Fruit fly (Drosophila melanogaster) whole organism, prepupa: ENCODE measurements around the gene mRpS2.

ENCODE experiments used
- CG10631 ChIP-seq: fragments of 200-800 bp; sonication (Bioruptor generic); optimal IDR thresholded peaks from 2 replicates; lab custom pipeline; 2016; ENCODE audit warnings: missing biosample characterization, missing genetic modification characterization
- CG10669 ChIP-seq: fragments of 200-800 bp; sonication (Bioruptor generic); optimal IDR thresholded peaks from 3 replicates; lab custom pipeline; 2018; ENCODE audit warnings: missing biosample characterization, mild to moderate bottlenecking, missing genetic modification characterization, moderate library complexity
- CG11294 ChIP-seq: fragments of 200-800 bp; sonication (Bioruptor generic); IDR thresholded peaks from 2 replicates; pipeline ENCODE4 v1.3.6; 2022; ENCODE audit warnings: missing biosample characterization, missing genetic modification characterization
- CG11762 ChIP-seq: fragments of 200-800 bp; sonication (Bioruptor generic); optimal IDR thresholded peaks from 3 replicates; lab custom pipeline; 2016; ENCODE audit warnings: missing biosample characterization, missing genetic modification characterization; ENCODE audit not compliant: insufficient read depth
- CG15336 ChIP-seq: fragments of 200-800 bp; sonication (Bioruptor generic); IDR thresholded peaks from 2 replicates; pipeline ENCODE4 v1.3.6; 2022; ENCODE audit warnings: missing biosample characterization, missing genetic modification characterization
- CG1621 ChIP-seq: fragments of 200-800 bp; sonication (Bioruptor generic); optimal IDR thresholded peaks from 3 replicates; lab custom pipeline; 2018; ENCODE audit warnings: missing biosample characterization, mild to moderate bottlenecking, missing genetic modification characterization
- CG16779 ChIP-seq: fragments of 200-800 bp; sonication (Bioruptor generic); optimal IDR thresholded peaks from 3 replicates; lab custom pipeline; 2017; ENCODE audit warnings: missing biosample characterization, mild to moderate bottlenecking, missing genetic modification characterization
- CG3032 ChIP-seq: fragments of 200-800 bp; optimal IDR thresholded peaks from 2 replicates; lab custom pipeline; 2019; ENCODE audit warnings: missing biosample characterization, mild to moderate bottlenecking, missing genetic modification characterization, moderate library complexity
- CG32006 ChIP-seq: fragments of 200-800 bp; sonication (Bioruptor generic); optimal IDR thresholded peaks from 3 replicates; lab custom pipeline; 2017; ENCODE audit warnings: missing biosample characterization, mild to moderate bottlenecking, missing genetic modification characterization
- CG3919 ChIP-seq: fragments of 200-800 bp; sonication (Bioruptor generic); optimal IDR thresholded peaks from 3 replicates; lab custom pipeline; 2016; ENCODE audit warnings: missing biosample characterization, missing genetic modification characterization
- CG6163 ChIP-seq: fragments of 200-800 bp; sonication (Bioruptor generic); IDR thresholded peaks from 3 replicates; pipeline ENCODE4 v1.3.6; 2022; ENCODE audit warnings: missing biosample characterization, missing genetic modification characterization
- CG6276 ChIP-seq: fragments of 200-800 bp; sonication (Bioruptor generic); optimal IDR thresholded peaks from 2 replicates; lab custom pipeline; 2017; ENCODE audit warnings: missing biosample characterization, mild to moderate bottlenecking, missing genetic modification characterization
- CG6792 ChIP-seq: fragments of 200-800 bp; sonication (Bioruptor generic); optimal IDR thresholded peaks from 3 replicates; lab custom pipeline; 2016; ENCODE audit warnings: missing biosample characterization, missing genetic modification characterization
- CG6808 ChIP-seq: fragments of 200-800 bp; sonication (Bioruptor generic); optimal IDR thresholded peaks from 3 replicates; lab custom pipeline; 2017; ENCODE audit warnings: missing biosample characterization, missing genetic modification characterization, mild to moderate bottlenecking, moderate library complexity, missing genetic modification reagents
- CG6854 ChIP-seq: fragments of 200-800 bp; sonication (Bioruptor generic); optimal IDR thresholded peaks from 2 replicates; lab custom pipeline; 2017; ENCODE audit warnings: missing biosample characterization, mild to moderate bottlenecking, missing genetic modification characterization
- CG8632 ChIP-seq: fragments of 200-800 bp; sonication (Bioruptor generic); optimal IDR thresholded peaks from 3 replicates; lab custom pipeline; 2016; ENCODE audit warnings: missing biosample characterization, missing genetic modification characterization
- Eip75B ChIP-seq: fragments of 200-800 bp; sonication (Bioruptor generic); optimal IDR thresholded peaks from 3 replicates; lab custom pipeline; 2016; ENCODE audit warnings: missing biosample characterization, missing genetic modification characterization
- Eip78C ChIP-seq: fragments of 200-800 bp; sonication (Bioruptor generic); peaks from one replicate; lab custom pipeline; 2016; ENCODE audit warnings: missing biosample characterization, missing genetic modification characterization
- Ets96B ChIP-seq: fragments of 200-800 bp; optimal IDR thresholded peaks from 2 replicates; lab custom pipeline; 2019; ENCODE audit warnings: missing biosample characterization, mild to moderate bottlenecking, missing genetic modification characterization, moderate library complexity
- Hr38 ChIP-seq: sonication (Bioruptor generic); optimal IDR thresholded peaks from 2 replicates; lab custom pipeline; 2016; ENCODE audit warnings: missing biosample characterization, missing genetic modification characterization
- Hr4 ChIP-seq: fragments of 200-800 bp; sonication (Bioruptor generic); optimal IDR thresholded peaks from 3 replicates; lab custom pipeline; 2016; ENCODE audit warnings: missing biosample characterization, missing genetic modification characterization
- Met ChIP-seq: fragments of 200-800 bp; sonication (Bioruptor generic); optimal IDR thresholded peaks from 3 replicates; lab custom pipeline; 2016; ENCODE audit warnings: missing biosample characterization, missing genetic modification characterization
- OdsH ChIP-seq: fragments of 200-800 bp; sonication (Bioruptor generic); optimal IDR thresholded peaks from 3 replicates; lab custom pipeline; 2016; ENCODE audit warnings: missing biosample characterization, missing genetic modification characterization
- achi ChIP-seq: fragments of 200-800 bp; sonication (Bioruptor generic); optimal IDR thresholded peaks from 3 replicates; lab custom pipeline; 2016; ENCODE audit warnings: missing biosample characterization, missing genetic modification characterization
- acj6 ChIP-seq: fragments of 200-800 bp; sonication (Bioruptor generic); optimal IDR thresholded peaks from 3 replicates; lab custom pipeline; 2016; ENCODE audit warnings: missing biosample characterization, missing genetic modification characterization
- cyc ChIP-seq: fragments of 200-800 bp; sonication (Bioruptor generic); optimal IDR thresholded peaks from 3 replicates; lab custom pipeline; 2016; ENCODE audit warnings: missing biosample characterization, missing genetic modification characterization
- eg ChIP-seq: fragments of 200-800 bp; sonication (Bioruptor generic); IDR thresholded peaks from 3 replicates; pipeline ENCODE4 v1.3.6; 2022; ENCODE audit warnings: missing biosample characterization, missing genetic modification characterization
- fd59A ChIP-seq: fragments of 200-800 bp; sonication (Bioruptor generic); optimal IDR thresholded peaks from 2 replicates; lab custom pipeline; 2017; ENCODE audit warnings: missing biosample characterization, mild to moderate bottlenecking, missing genetic modification characterization, missing genetic modification reagents
- fd85E ChIP-seq: fragments of 200-800 bp; sonication (Bioruptor generic); optimal IDR thresholded peaks from 3 replicates; lab custom pipeline; 2016; ENCODE audit warnings: missing biosample characterization, missing genetic modification characterization
- fkh ChIP-seq: fragments of 200-800 bp; sonication (Bioruptor generic); optimal IDR thresholded peaks from 3 replicates; lab custom pipeline; 2017; ENCODE audit warnings: missing biosample characterization, mild to moderate bottlenecking, missing genetic modification characterization, moderate library complexity
- lz ChIP-seq: fragments of 200-800 bp; sonication (Bioruptor generic); optimal IDR thresholded peaks from 3 replicates; lab custom pipeline; 2016; ENCODE audit warnings: missing biosample characterization, missing genetic modification characterization
- net ChIP-seq: fragments of 200-800 bp; sonication (Bioruptor generic); optimal IDR thresholded peaks from 3 replicates; lab custom pipeline; 2016; ENCODE audit warnings: missing biosample characterization, missing genetic modification characterization
- ss ChIP-seq, 2 experiments: fragments of 200-800 bp; sonication (Bioruptor generic); optimal IDR thresholded peaks; 2 replicates in 1 of 2; 3 replicates in 1 of 2; lab custom pipeline; 2017 to 2018; ENCODE audit warnings: mild to moderate bottlenecking in 2 of 2, missing biosample characterization in 2 of 2, missing genetic modification characterization in 2 of 2, moderate library complexity in 1 of 2
- svp ChIP-seq: fragments of 200-800 bp; sonication (Bioruptor generic); peaks from one replicate; lab custom pipeline; 2016; ENCODE audit warnings: missing biosample characterization, missing genetic modification characterization
- topi ChIP-seq: fragments of 200-800 bp; sonication (Bioruptor generic); optimal IDR thresholded peaks from 3 replicates; lab custom pipeline; 2016; ENCODE audit warnings: missing biosample characterization, missing genetic modification characterization

The mRpS2 gene

dm6 chr2L:4865400-4865799 is 15.2 kb upstream of the mRpS2 start:
- TF ChIP-seq CG11762 (GFP tag; lab: Kevin White, UChicago) (no peak), CG1621 (no peak), ss (GFP tag; optimal IDR thresholded peaks at IDR 0.05; lab: Kevin White, UChicago) (no peak), Hr38 (GFP tag; lab: Kevin White, UChicago) (no peak), CG11294 (GFP tag; lab: Robert Waterston, UW) (no peak), acj6 (no peak), CG3032 (tag; lab: Kevin White, UChicago) (no peak), fd59A (GFP tag; lab: Kevin White, UChicago) (no peak), CG6854 (GFP tag; lab: Kevin White, UChicago) (no peak), CG6808 (no peak), net (GFP tag; lab: Kevin White, UChicago) (no peak), Hr4 (GFP tag; lab: Kevin White, UChicago) (no peak), CG8632 (no peak), topi (GFP tag; lab: Kevin White, UChicago) (no peak), Eip75B (GFP tag; lab: Kevin White, UChicago) (no peak), CG10631 (GFP tag; lab: Kevin White, UChicago) (no peak)

dm6 chr2L:4861503-4861902 is 11.3 kb upstream of the mRpS2 start:
- TF ChIP-seq CG32006 (GFP tag; lab: Kevin White, UChicago), result peak; percentile 15
- TF ChIP-seq eg (GFP tag; lab: Robert Waterston, UW), result peak; percentile 53; the same call in 2 of the 3 replicates
- no peak for TF ChIP-seq CG1621
- no peak for TF ChIP-seq fd85E (GFP tag; lab: Kevin White, UChicago)
- TF ChIP-seq lz (GFP tag; lab: Kevin White, UChicago), result no peak
- no peak for TF ChIP-seq Hr38 (GFP tag; lab: Kevin White, UChicago)
- TF ChIP-seq CG6808, result no peak
- no peak for TF ChIP-seq achi (GFP tag; lab: Kevin White, UChicago)

dm6 chr2L:4856118-4856517 is 5.9 kb upstream of the mRpS2 start:
- TF ChIP-seq CG32006 (GFP tag; lab: Kevin White, UChicago) (peak; percentile 27), fd59A (GFP tag; lab: Kevin White, UChicago) (peak; percentile 7), Met (GFP tag; lab: Kevin White, UChicago) (peak; percentile 10), CG16779 (tag; lab: Kevin White, UChicago) (no peak), svp (GFP tag; lab: Kevin White, UChicago) (no peak), Ets96B (peak; percentile 26), net (GFP tag; lab: Kevin White, UChicago) (no peak), Hr4 (GFP tag; lab: Kevin White, UChicago) (peak; percentile 13), CG6163 (0 out of 3 replicates have a peak, but pooled peaks have one; percentile 20), CG10669 (GFP tag; lab: Kevin White, UChicago) (peak; percentile 22), OdsH (GFP tag; lab: Kevin White, UChicago) (peak; percentile 23), Eip78C (peak; percentile 66), fd85E (GFP tag; lab: Kevin White, UChicago) (no peak), eg (GFP tag; lab: Robert Waterston, UW) (peak; percentile 36; the same call in 1 of the 3 replicates), CG10631 (GFP tag; lab: Kevin White, UChicago) (peak; percentile 12), CG15336 (GFP tag; lab: Robert Waterston, UW) (peak; percentile 29; the same call in 1 of the 2 replicates), CG3032 (tag; lab: Kevin White, UChicago) (peak; percentile 3), Eip75B (GFP tag; lab: Kevin White, UChicago) (peak; percentile 9)

- TF ChIP-seq CG6276 (GFP tag; lab: Kevin White, UChicago) (no peak), CG15336 (GFP tag; lab: Robert Waterston, UW) (no peak), CG3919 (GFP tag; lab: Kevin White, UChicago) (no peak), CG6792 (GFP tag; lab: Kevin White, UChicago) (no peak), cyc (GFP tag; lab: Kevin White, UChicago) (no peak), topi (GFP tag; lab: Kevin White, UChicago) (no peak), Met (GFP tag; lab: Kevin White, UChicago) (no peak), fkh (GFP tag; lab: Kevin White, UChicago) (no peak)
Measured at dm6 chr2L:4854822-4855221, 4.6 kb upstream of the mRpS2 start.
